Fruit fly (Drosophila melanogaster) whole organism, adult: Measurements from ENCODE around the gene Grip128.

Experiments used
- CG11617 ChIP-seq: fragments of 200-800 bp; sonication (Bioruptor generic); optimal IDR thresholded peaks from 2 replicates; lab custom pipeline; 2017; ENCODE audit warnings: mild to moderate bottlenecking, missing biosample characterization, missing genetic modification reagents, missing genetic modification characterization
- CG12768 ChIP-seq: fragments of 200-800 bp; sonication (Bioruptor generic); optimal IDR thresholded peaks from 2 replicates; lab custom pipeline; 2017; ENCODE audit warnings: missing biosample characterization, missing genetic modification characterization, mild to moderate bottlenecking, moderate library complexity, missing genetic modification reagents
- CG14711 ChIP-seq: fragments of 200-800 bp; sonication (Bioruptor generic); optimal IDR thresholded peaks from 2 replicates; lab custom pipeline; 2018; ENCODE audit warnings: missing biosample characterization, mild to moderate bottlenecking, missing genetic modification characterization, moderate library complexity
- CG1620 ChIP-seq: fragments of 200-800 bp; sonication (Bioruptor generic); optimal IDR thresholded peaks from 2 replicates; lab custom pipeline; 2016; ENCODE audit warnings: missing biosample characterization, missing genetic modification characterization
- CG33017 ChIP-seq: fragments of 200-800 bp; sonication (Bioruptor generic); optimal IDR thresholded peaks from 2 replicates; lab custom pipeline; 2018; ENCODE audit warnings: missing biosample characterization, mild to moderate bottlenecking, missing genetic modification characterization, moderate library complexity
- CG5204 ChIP-seq: fragments of 200-800 bp; sonication (Bioruptor generic); optimal IDR thresholded peaks from 2 replicates; lab custom pipeline; 2016; ENCODE audit warnings: missing biosample characterization, missing genetic modification characterization
- CG7045 ChIP-seq: fragments of 200-800 bp; sonication (Bioruptor generic); optimal IDR thresholded peaks from 2 replicates; lab custom pipeline; 2017; ENCODE audit warnings: missing biosample characterization, mild to moderate bottlenecking, missing genetic modification characterization
- CG7101 ChIP-seq: fragments of 200-800 bp; sonication (Bioruptor generic); optimal IDR thresholded peaks from 2 replicates; lab custom pipeline; 2018; ENCODE audit warnings: missing biosample characterization, mild to moderate bottlenecking, missing genetic modification characterization, moderate library complexity
- Clk ChIP-seq: fragments of 200-800 bp; sonication (Bioruptor generic); optimal IDR thresholded peaks from 2 replicates; lab custom pipeline; 2017; ENCODE audit warnings: missing biosample characterization, missing genetic modification characterization
- Crg-1 ChIP-seq: fragments of 200-800 bp; sonication (Bioruptor generic); optimal IDR thresholded peaks from 2 replicates; lab custom pipeline; 2016; ENCODE audit warnings: missing biosample characterization, missing genetic modification characterization
- Hr96 ChIP-seq: fragments of 200-800 bp; sonication (Bioruptor generic); optimal IDR thresholded peaks from 2 replicates; lab custom pipeline; 2016; ENCODE audit warnings: missing biosample characterization, missing genetic modification characterization
- Mnt ChIP-seq: fragments of 200-800 bp; sonication (Bioruptor generic); optimal IDR thresholded peaks from 2 replicates; lab custom pipeline; 2016; ENCODE audit warnings: missing biosample characterization, mild to moderate bottlenecking, missing genetic modification characterization
- bab1 ChIP-seq: fragments of 200-800 bp; sonication (Bioruptor generic); optimal IDR thresholded peaks from 3 replicates; lab custom pipeline; 2019; ENCODE audit warnings: missing biosample characterization, mild to moderate bottlenecking, missing genetic modification characterization, moderate library complexity
- cic ChIP-seq: fragments of 200-800 bp; sonication (Bioruptor generic); optimal IDR thresholded peaks from 2 replicates; lab custom pipeline; 2017; ENCODE audit warnings: missing biosample characterization, mild to moderate bottlenecking, missing genetic modification characterization, moderate library complexity
- cnc ChIP-seq, 2 experiments: fragments of >200 bp; optimal IDR thresholded peaks; 2 replicates each; lab custom pipeline; 2017
- kay ChIP-seq: fragments of 200-800 bp; sonication (Bioruptor generic); peaks from one replicate; lab custom pipeline; 2016; ENCODE audit warnings: missing biosample characterization, missing genetic modification characterization, borderline replicate concordance
- ovo ChIP-seq: fragments of 200-800 bp; sonication (Bioruptor generic); optimal IDR thresholded peaks from 2 replicates; lab custom pipeline; 2016; ENCODE audit warnings: missing biosample characterization, missing genetic modification characterization
- pad ChIP-seq: fragments of 200-800 bp; sonication (Bioruptor generic); optimal IDR thresholded peaks from 3 replicates; lab custom pipeline; 2017; ENCODE audit warnings: missing biosample characterization, missing genetic modification characterization, mild to moderate bottlenecking, moderate library complexity, missing genetic modification reagents
- tj ChIP-seq: fragments of 200-800 bp; sonication (Bioruptor generic); optimal IDR thresholded peaks from 3 replicates; lab custom pipeline; 2017; ENCODE audit warnings: missing biosample characterization, mild to moderate bottlenecking, missing genetic modification characterization, moderate library complexity
- toe ChIP-seq: fragments of 200-800 bp; sonication (Bioruptor generic); optimal IDR thresholded peaks from 2 replicates; lab custom pipeline; 2016; ENCODE audit warnings: missing biosample characterization, missing genetic modification characterization

The Grip128 gene

dm6 chrX:15497440-15498271 is 25.7 kb upstream of the Grip128 start:
- peak; percentile 17 for TF ChIP-seq CG11617
- TF ChIP-seq pad (GFP tag; lab: Kevin White, UChicago) = peak; percentile 54
- peak; percentile 0 for TF ChIP-seq Crg-1
- no peak for TF ChIP-seq CG12768 (GFP tag; lab: Kevin White, UChicago)
- TF ChIP-seq Mnt (GFP tag; lab: Kevin White, UChicago) = no peak
- peak; percentile 3 for TF ChIP-seq CG5204 (GFP tag; lab: Kevin White, UChicago)
- TF ChIP-seq CG14711 (tag; lab: Kevin White, UChicago) = peak; percentile 27
- TF ChIP-seq Hr96 = peak; percentile 30
- peak; percentile 58 for TF ChIP-seq CG7101
- TF ChIP-seq tj (GFP tag; lab: Kevin White, UChicago) = peak; percentile 96

DNA sequence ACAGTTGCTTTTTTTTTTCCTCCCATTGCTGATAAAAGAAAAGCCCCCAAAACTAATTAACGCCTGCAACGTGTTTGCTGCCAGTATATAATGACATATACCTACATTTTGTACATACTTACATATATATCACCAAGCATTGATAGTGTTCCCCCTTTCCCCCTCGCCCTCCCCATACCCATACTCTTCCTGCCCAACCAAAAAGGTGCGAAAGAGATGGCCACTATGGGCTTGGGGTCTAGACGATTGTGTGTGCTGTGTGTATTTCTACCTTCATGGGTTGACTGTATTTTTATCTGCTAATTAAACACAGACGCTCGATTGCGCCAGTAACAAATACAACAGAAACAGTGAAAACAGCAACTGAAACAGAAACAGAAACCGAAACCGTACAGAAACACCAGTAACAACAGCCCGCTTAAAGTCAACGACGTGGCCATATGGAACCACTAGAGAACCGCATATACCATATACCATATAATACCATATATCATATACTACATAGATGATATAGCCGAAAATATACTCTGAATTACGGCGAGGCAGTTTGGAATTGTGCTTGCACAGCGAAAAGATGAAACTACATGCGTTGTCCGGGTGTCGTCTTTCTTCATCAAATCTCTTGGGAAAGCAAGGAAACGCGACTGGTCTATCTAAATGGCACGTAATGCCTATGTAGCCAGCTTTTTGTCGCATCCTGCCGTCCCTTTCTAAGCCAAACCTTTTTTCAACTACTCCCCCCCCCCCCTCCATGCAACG is 24.9 kb upstream of the Grip128 start:
- TF ChIP-seq Hr96 (no peak), CG14711 (tag; lab: Kevin White, UChicago) (no peak), ovo (GFP tag; lab: Kevin White, UChicago) (no peak), Clk (GFP tag; lab: Kevin White, UChicago) (no peak), CG33017 (tag; lab: Kevin White, UChicago) (no peak), cnc (optimal IDR thresholded peaks at IDR 0.05; lab: Kevin White, UChicago) (no peak), cic (GFP tag; lab: Kevin White, UChicago) (peak; percentile 22), tj (GFP tag; lab: Kevin White, UChicago) (peak; percentile 90), pad (GFP tag; lab: Kevin White, UChicago) (no peak)

dm6 chrX:15495600-15496379 is 23.9 kb upstream of the Grip128 start:
- TF ChIP-seq bab1 (no peak), CG14711 (tag; lab: Kevin White, UChicago) (no peak), Mnt (GFP tag; lab: Kevin White, UChicago) (no peak), cnc (optimal IDR thresholded peaks at IDR 0.05; lab: Kevin White, UChicago) (no peak), Clk (GFP tag; lab: Kevin White, UChicago) (no peak), pad (GFP tag; lab: Kevin White, UChicago) (no peak), CG7101 (no peak), tj (GFP tag; lab: Kevin White, UChicago) (no peak), CG7045 (GFP tag; lab: Kevin White, UChicago) (no peak), Hr96 (no peak), ovo (GFP tag; lab: Kevin White, UChicago) (no peak), cic (GFP tag; lab: Kevin White, UChicago) (no peak), CG11617 (no peak), CG5204 (GFP tag; lab: Kevin White, UChicago) (no peak), CG12768 (GFP tag; lab: Kevin White, UChicago) (no peak), Crg-1 (no peak), CG1620 (GFP tag; lab: Kevin White, UChicago) (no peak)

DNA sequence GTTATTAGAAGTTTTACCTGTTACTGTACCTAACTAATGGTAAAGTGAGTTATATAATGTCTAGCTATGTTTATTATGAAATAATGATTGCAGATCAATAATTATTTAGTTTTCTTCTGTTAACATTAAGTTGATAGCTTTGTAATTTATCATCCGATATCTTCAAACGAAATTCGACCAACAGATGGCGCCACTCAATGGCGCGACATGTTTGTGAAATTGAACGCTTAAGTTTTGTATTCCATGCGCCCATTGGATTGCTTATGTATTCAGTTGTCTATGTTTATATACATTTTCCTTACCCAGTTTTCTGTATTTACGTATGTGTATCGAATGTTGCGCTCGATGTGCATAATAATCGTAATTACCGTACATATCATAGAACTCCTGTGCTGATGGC is 18.6 kb upstream of the Grip128 start:
- TF ChIP-seq toe (no peak), CG12768 (GFP tag; lab: Kevin White, UChicago) (no peak), CG11617 (no peak), CG5204 (GFP tag; lab: Kevin White, UChicago) (no peak), Mnt (GFP tag; lab: Kevin White, UChicago) (no peak), pad (GFP tag; lab: Kevin White, UChicago) (no peak), cic (GFP tag; lab: Kevin White, UChicago) (no peak), ovo (GFP tag; lab: Kevin White, UChicago) (no peak), kay (GFP tag; lab: Kevin White, UChicago) (no peak), Hr96 (no peak), Crg-1 (no peak), tj (GFP tag; lab: Kevin White, UChicago) (no peak), CG7101 (no peak), Clk (GFP tag; lab: Kevin White, UChicago) (no peak), CG7045 (GFP tag; lab: Kevin White, UChicago) (no peak), bab1 (no peak), cnc (optimal IDR thresholded peaks at IDR 0.05; lab: Kevin White, UChicago) (no peak), CG33017 (tag; lab: Kevin White, UChicago) (no peak), CG14711 (tag; lab: Kevin White, UChicago) (no peak), CG1620 (GFP tag; lab: Kevin White, UChicago) (no peak)

DNA sequence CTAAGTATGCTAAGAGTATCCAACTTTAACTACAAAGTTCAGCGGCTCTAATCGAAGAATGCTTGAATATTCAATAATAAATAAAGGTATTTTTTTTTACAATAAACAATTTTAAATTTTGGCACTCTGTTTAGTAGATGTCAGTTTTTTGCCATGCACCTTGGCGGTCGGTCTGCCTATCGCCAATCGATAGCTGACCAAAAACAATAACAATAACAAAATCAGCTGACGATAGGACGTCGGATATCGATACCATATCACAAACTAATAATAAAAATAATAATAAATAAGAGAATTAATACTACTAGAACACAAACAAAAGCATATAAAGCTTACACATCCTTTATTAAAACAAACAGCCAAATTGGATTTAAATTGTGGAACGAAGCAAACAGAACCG is 14.8 kb upstream of the Grip128 start, which contains the start of gene Gmap:
TSS of gene Gmap (plus strand) at position 241 of the 400 bp plus-strand sequence.
- TF ChIP-seq bab1 (peak; percentile 39), Crg-1 (no peak), kay (GFP tag; lab: Kevin White, UChicago) (peak; percentile 57), CG14711 (tag; lab: Kevin White, UChicago) (peak; percentile 15)
